Fruit fly (Drosophila melanogaster): Measurements from ENCODE around the gene CG15036.

dm6 chrX:7403074-7403473, 21.6 kb downstream of the CG15036 start, which contains the start of gene CG15035:
- TF ChIP-seq CG3065 (GFP tag; optimal IDR thresholded peaks at IDR 0.05) = no peak
- TF ChIP-seq CG10431 (GFP tag; optimal IDR thresholded peaks at IDR 0.05) = no peak
- TF ChIP-seq gsb (GFP tag; IDR thresholded peaks at IDR 0.05) = no peak
- no peak for TF ChIP-seq CG9932 (GFP tag; IDR thresholded peaks at IDR 0.05)
- TF ChIP-seq CG17829 (tag; optimal IDR thresholded peaks at IDR 0.05) = no peak
- TF ChIP-seq Dref (GFP tag; IDR thresholded peaks at IDR 0.05) = no peak
- no peak for TF ChIP-seq CG1832 (GFP tag; optimal IDR thresholded peaks at IDR 0.05)
- TF ChIP-seq sisA (GFP tag; IDR thresholded peaks at IDR 0.05) = no peak
- no peak for TF ChIP-seq Fer3 (tag; optimal IDR thresholded peaks at IDR 0.05)
- no peak for TF ChIP-seq CG4820 (GFP tag; optimal IDR thresholded peaks at IDR 0.05)
- TF ChIP-seq CG17385 (GFP tag; optimal IDR thresholded peaks at IDR 0.05) = no peak
- no peak for TF ChIP-seq Hmr (GFP tag; optimal IDR thresholded peaks at IDR 0.05)
